Fruit fly (Drosophila melanogaster): ENCODE results near the gene CBP.
A peak's percentile ranks its signal among the peaks of the same experiment; 100 is the strongest.

CBP gene

DNA sequence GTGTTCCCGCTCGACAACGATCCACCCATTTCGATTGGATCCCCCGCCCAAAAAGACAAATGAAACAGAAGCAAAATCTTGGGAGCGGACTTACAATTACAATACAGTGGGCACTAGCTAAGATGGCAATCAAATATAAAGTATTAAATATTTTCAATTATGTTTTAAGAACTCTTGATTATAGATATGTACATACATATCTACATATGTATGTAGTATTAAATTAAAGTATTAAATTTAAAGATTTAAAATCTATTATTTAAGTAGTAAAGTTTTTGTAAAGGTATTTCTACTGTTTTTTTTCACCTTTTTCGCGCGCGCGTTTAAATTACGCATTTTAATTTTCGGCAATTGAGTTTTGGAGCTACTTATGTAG is 2.4 kb upstream of the CBP start (continued):
- TF ChIP-seq pdm3 (GFP tag; optimal IDR thresholded peaks at IDR 0.05) (no peak), Blimp-1 (GFP tag; optimal IDR thresholded peaks at IDR 0.05) (no peak), CG10669 (GFP tag; optimal IDR thresholded peaks at IDR 0.05) (peak; percentile 66), Sox15 (GFP tag; optimal IDR thresholded peaks at IDR 0.05) (no peak), Smox (GFP tag; optimal IDR thresholded peaks at IDR 0.05) (no peak), fd59A (GFP tag; optimal IDR thresholded peaks at IDR 0.05) (peak; percentile 46), Eip93F (GFP tag; optimal IDR thresholded peaks at IDR 0.05) (no peak), Eip78C (GFP tag) (peak; percentile 75), CG34406 (GFP tag; optimal IDR thresholded peaks at IDR 0.05) (peak; percentile 40), achi (GFP tag; optimal IDR thresholded peaks at IDR 0.05) (peak; percentile 72), Hr38 (GFP tag; optimal IDR thresholded peaks at IDR 0.05) (no peak), CG8632 (GFP tag; optimal IDR thresholded peaks at IDR 0.05) (peak; percentile 66), CG15336 (GFP tag; IDR thresholded peaks at IDR 0.05) (peak; percentile 70), Met (GFP tag; optimal IDR thresholded peaks at IDR 0.05) (peak; percentile 10), esn (GFP tag; optimal IDR thresholded peaks at IDR 0.05) (peak; percentile 8), vri (GFP tag; optimal IDR thresholded peaks at IDR 0.05) (no peak), Eip75B (GFP tag; optimal IDR thresholded peaks at IDR 0.05) (no peak), acj6 (GFP tag; optimal IDR thresholded peaks at IDR 0.05) (peak; percentile 58), fd85E (GFP tag; optimal IDR thresholded peaks at IDR 0.05) (no peak)

DNA sequence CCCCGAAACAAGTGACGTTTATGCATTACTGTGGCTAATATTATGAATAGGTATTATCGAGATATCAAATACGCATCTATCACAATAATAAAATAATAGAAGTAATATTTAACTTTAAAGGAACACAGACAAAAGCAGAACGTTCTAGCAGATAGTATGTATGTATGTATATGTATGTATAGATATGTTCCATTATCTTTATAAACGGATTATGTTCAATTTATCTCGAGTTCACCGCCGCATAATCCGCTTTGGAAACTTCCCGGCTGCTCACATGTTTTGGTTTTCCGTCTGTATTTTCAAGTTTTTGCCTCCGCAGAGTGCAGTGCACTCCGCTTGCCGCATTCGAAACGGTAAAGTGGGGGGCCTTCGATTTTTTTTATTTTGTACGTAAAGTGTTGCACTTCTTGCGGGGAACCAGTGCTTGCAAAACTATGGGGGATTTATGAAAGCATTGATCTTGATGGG is 1.6 kb upstream of the CBP start:
- TF ChIP-seq Sox15 (GFP tag; optimal IDR thresholded peaks at IDR 0.05) (peak; percentile 13), dac (GFP tag; optimal IDR thresholded peaks at IDR 0.05) (peak; percentile 23), CG11902 (GFP tag; optimal IDR thresholded peaks at IDR 0.05) (peak; percentile 24), fd59A (GFP tag; optimal IDR thresholded peaks at IDR 0.05) (peak; percentile 52), CG3032 (tag; optimal IDR thresholded peaks at IDR 0.05) (peak; percentile 77), topi (GFP tag; optimal IDR thresholded peaks at IDR 0.05) (peak; percentile 78), Ets21C (GFP tag; optimal IDR thresholded peaks at IDR 0.05) (peak; percentile 32), Gug (GFP tag; IDR thresholded peaks at IDR 0.05) (peak; percentile 37; the same call in 1 of the 2 replicates), Lpt (GFP tag; optimal IDR thresholded peaks at IDR 0.05) (no peak), CG4318 (GFP tag; optimal IDR thresholded peaks at IDR 0.05) (peak; percentile 18), CG11294 (GFP tag; IDR thresholded peaks at IDR 0.05) (peak; percentile 40; the same call in 1 of the 2 replicates), CG6163 (GFP tag; IDR thresholded peaks at IDR 0.05) (peak; percentile 87), CG10631 (GFP tag; optimal IDR thresholded peaks at IDR 0.05) (peak; percentile 59), CG3919 (GFP tag; optimal IDR thresholded peaks at IDR 0.05) (peak; percentile 59), CG6854 (GFP tag; optimal IDR thresholded peaks at IDR 0.05) (peak; percentile 25), esn (GFP tag; optimal IDR thresholded peaks at IDR 0.05) (peak; percentile 81), CG6792 (GFP tag; optimal IDR thresholded peaks at IDR 0.05) (peak; percentile 53), CG6276 (GFP tag; optimal IDR thresholded peaks at IDR 0.05) (peak; percentile 50), net (GFP tag; optimal IDR thresholded peaks at IDR 0.05) (peak; percentile 73), Sox14 (GFP tag; optimal IDR thresholded peaks at IDR 0.05) (peak; percentile 19), Met (GFP tag; optimal IDR thresholded peaks at IDR 0.05) (peak; percentile 78), eg (GFP tag; IDR thresholded peaks at IDR 0.05) (peak; percentile 75), achi (GFP tag; optimal IDR thresholded peaks at IDR 0.05) (peak; percentile 63), spab (GFP tag; optimal IDR thresholded peaks at IDR 0.05) (peak; percentile 40), Hr38 (GFP tag; optimal IDR thresholded peaks at IDR 0.05) (no peak), Eip93F (GFP tag; optimal IDR thresholded peaks at IDR 0.05) (peak; percentile 82), CG6808 (GFP tag; optimal IDR thresholded peaks at IDR 0.05) (peak; percentile 60), Eip75B (GFP tag; optimal IDR thresholded peaks at IDR 0.05) (peak; percentile 83), CG32006 (GFP tag; optimal IDR thresholded peaks at IDR 0.05) (peak; percentile 44), cyc (GFP tag; optimal IDR thresholded peaks at IDR 0.05) (peak; percentile 46), lz (GFP tag; optimal IDR thresholded peaks at IDR 0.05) (peak; percentile 67), CG34406 (GFP tag; optimal IDR thresholded peaks at IDR 0.05) (peak; percentile 65), Smox (GFP tag; optimal IDR thresholded peaks at IDR 0.05) (peak; percentile 74), dsx (GFP tag; optimal IDR thresholded peaks at IDR 0.05; ENCODE audit: poor library complexity, severe bottlenecking) (peak; percentile 91), fd85E (GFP tag; optimal IDR thresholded peaks at IDR 0.05) (no peak), Sox102F (GFP tag; optimal IDR thresholded peaks at IDR 0.05) (peak; percentile 75), svp (GFP tag) (peak; percentile 86), CG9139 (GFP tag; optimal IDR thresholded peaks at IDR 0.05) (peak; percentile 36), Hr39 (GFP tag; optimal IDR thresholded peaks at IDR 0.05) (peak; percentile 11), Hr4 (GFP tag; optimal IDR thresholded peaks at IDR 0.05) (peak; percentile 70), CG1621 (tag; optimal IDR thresholded peaks at IDR 0.05) (peak; percentile 53)

Measured in whole organism, prepupa.